Worm (Caenorhabditis elegans) whole organism, midembryonic: Measurements from ENCODE around the gene pqn-62.

ENCODE experiments used
- T22C8.4 ChIP-seq: fragments of 200-800 bp; sonication (Bioruptor generic); IDR thresholded peaks from 2 replicates; pipeline ENCODE4 v1.3.6; 2022; ENCODE audit warnings: missing genetic modification characterization, missing compliant biosample characterization
- cog-1 ChIP-seq: sonication (generic microtip); optimal IDR thresholded peaks from 2 replicates; lab custom pipeline; 2016; ENCODE audit warnings: missing genetic modification characterization, missing compliant biosample characterization
- flt-1 ChIP-seq: fragments of 200-800 bp; sonication (Bioruptor generic); IDR thresholded peaks from 2 replicates; pipeline ENCODE4 v1.3.6; 2022; ENCODE audit warnings: missing genetic modification characterization, missing compliant biosample characterization
- klf-2 ChIP-seq: fragments of 200-800 bp; sonication (Bioruptor generic); conservative IDR thresholded peaks from 2 replicates; pipeline ENCODE4 v1.3.6; 2022; ENCODE audit warnings: missing genetic modification reagents, missing genetic modification characterization, missing compliant biosample characterization
- med-1 ChIP-seq: sonication (generic microtip); optimal IDR thresholded peaks from 2 replicates; lab custom pipeline; 2017; ENCODE audit warnings: missing genetic modification characterization, mild to moderate bottlenecking, missing compliant biosample characterization, antibody characterized with exemption, missing genetic modification reagents; ENCODE audit not compliant: insufficient read depth
- ref-1 ChIP-seq: fragments of 200-800 bp; sonication (Bioruptor generic); conservative IDR thresholded peaks from 2 replicates; pipeline ENCODE4 v1.3.6; 2022; ENCODE audit warnings: missing genetic modification reagents, missing genetic modification characterization, missing compliant biosample characterization
- tab-1 ChIP-seq: fragments of 200-800 bp; sonication (Bioruptor generic); IDR thresholded peaks from 2 replicates; pipeline ENCODE4 v1.3.6; 2022; ENCODE audit warnings: missing genetic modification characterization, missing compliant biosample characterization
- ztf-23 ChIP-seq: fragments of 200-800 bp; sonication (Bioruptor generic); IDR thresholded peaks from 2 replicates; pipeline ENCODE4 v1.3.6; 2022; ENCODE audit warnings: missing genetic modification reagents, missing genetic modification characterization, missing compliant biosample characterization
- ztf-29 ChIP-seq: fragments of 200-800 bp; sonication (Bioruptor generic); IDR thresholded peaks from 2 replicates; pipeline ENCODE4 v1.3.6; 2022; ENCODE audit warnings: missing genetic modification reagents, missing genetic modification characterization, missing compliant biosample characterization

The pqn-62 gene

DNA sequence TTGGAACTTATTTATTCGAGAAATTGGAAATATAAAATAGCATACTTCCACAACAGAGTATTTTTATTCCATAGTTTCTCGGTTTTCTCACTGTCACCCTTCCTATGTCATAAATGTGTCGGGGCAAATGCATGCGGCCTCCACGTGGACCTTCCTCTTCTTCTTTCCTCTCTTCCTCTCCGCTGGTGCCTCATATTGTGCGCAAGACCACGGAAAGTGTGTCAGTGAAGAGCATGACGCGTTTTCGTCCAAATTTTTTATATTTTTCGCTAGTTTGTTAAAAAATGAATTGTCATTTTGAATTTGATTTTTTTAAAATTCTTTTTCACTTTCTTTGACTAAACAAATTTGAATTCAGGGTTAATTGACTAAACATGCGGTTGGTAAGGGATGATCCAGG is 30.9 kb upstream of the pqn-62 start, which contains the start of gene mans-3:
mans-3 (plus strand) TSS at position 359 of the 400 bp plus-strand sequence.
- TF ChIP-seq T22C8.4 (GFP tag; lab: Robert Waterston, UW) (no peak), med-1 (GFP tag; lab: Kevin White, UChicago) (no peak), ref-1 (GFP tag; lab: Robert Waterston, UW) (0 out of 2 replicates have a peak, but pooled peaks have one; percentile 51), flt-1 (GFP tag; lab: Robert Waterston, UW) (peak; percentile 75), ztf-29 (GFP tag; lab: Robert Waterston, UW) (0 out of 2 replicates have a peak, but pooled peaks have one; percentile 44), cog-1 (peak; percentile 82), tab-1 (GFP tag; lab: Robert Waterston, UW) (no peak), klf-2 (peak; percentile 33; the same call in 1 of the 2 replicates), ztf-23 (peak; percentile 84)

DNA sequence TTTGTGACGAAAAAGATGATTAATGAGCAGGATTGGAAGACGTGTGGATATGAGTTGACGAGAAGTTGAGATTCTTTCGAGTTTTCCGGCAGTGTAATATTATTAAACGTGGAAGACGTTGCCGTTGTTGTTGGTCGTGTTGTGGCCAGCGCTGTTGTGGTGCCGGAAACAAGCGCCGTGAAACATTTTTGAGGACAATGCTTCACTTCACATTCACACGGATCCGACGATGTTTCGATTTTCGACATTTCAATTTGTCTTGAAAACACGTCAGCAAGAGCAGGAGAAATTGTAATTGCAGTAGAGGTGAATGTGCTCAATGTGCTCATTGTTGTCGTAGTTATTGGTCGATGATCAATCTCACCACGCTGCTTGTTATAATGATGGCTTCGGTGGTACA is 27.1 kb upstream of the pqn-62 start:
- TF ChIP-seq tab-1 (GFP tag; lab: Robert Waterston, UW) (no peak), T22C8.4 (GFP tag; lab: Robert Waterston, UW) (no peak), ztf-23 (no peak), ztf-29 (GFP tag; lab: Robert Waterston, UW) (no peak), klf-2 (no peak), cog-1 (no peak), med-1 (GFP tag; lab: Kevin White, UChicago) (no peak), ref-1 (GFP tag; lab: Robert Waterston, UW) (no peak), flt-1 (GFP tag; lab: Robert Waterston, UW) (no peak)

DNA sequence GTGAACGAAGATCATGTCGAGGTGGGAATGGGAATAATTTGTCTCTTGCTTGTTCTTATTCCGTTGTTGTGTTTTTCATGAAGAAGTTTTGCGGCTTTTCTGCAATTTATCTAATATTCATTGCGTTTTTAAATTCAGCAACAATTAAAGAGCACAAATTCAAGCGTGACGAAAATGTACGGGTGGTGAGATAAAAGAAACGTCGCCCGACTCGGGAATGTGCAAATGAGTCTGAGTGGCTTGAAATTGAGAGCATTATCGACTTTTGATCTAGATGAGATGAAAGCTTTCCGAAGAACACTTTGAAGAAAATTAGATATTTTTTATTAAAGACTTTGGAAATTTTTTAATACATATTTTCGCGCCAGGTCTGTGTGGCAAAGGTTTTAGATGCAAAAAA is 24.8 kb upstream of the pqn-62 start, which contains the start of gene T03G11.10:
T03G11.10 (minus strand) TSS at position 101 of the 400 bp plus-strand sequence.
- TF ChIP-seq ztf-29 (GFP tag; lab: Robert Waterston, UW) (no peak), cog-1 (no peak), ref-1 (GFP tag; lab: Robert Waterston, UW) (no peak), flt-1 (GFP tag; lab: Robert Waterston, UW) (no peak), klf-2 (no peak), T22C8.4 (GFP tag; lab: Robert Waterston, UW) (no peak), ztf-23 (no peak), med-1 (GFP tag; lab: Kevin White, UChicago) (no peak), tab-1 (GFP tag; lab: Robert Waterston, UW) (no peak)

- TF ChIP-seq ref-1 (GFP tag; lab: Robert Waterston, UW) (no peak), ztf-29 (GFP tag; lab: Robert Waterston, UW) (no peak), cog-1 (no peak), tab-1 (GFP tag; lab: Robert Waterston, UW) (no peak), med-1 (GFP tag; lab: Kevin White, UChicago) (no peak), ztf-23 (no peak), klf-2 (no peak), flt-1 (GFP tag; lab: Robert Waterston, UW) (no peak), T22C8.4 (GFP tag; lab: Robert Waterston, UW) (no peak)
These were observed 21.7 kb upstream of the pqn-62 start, which contains the start of gene zchc-1A for ce11 chrX:5174256-5174655. zchc-1A (plus strand) TSS chrX:5174369.

DNA sequence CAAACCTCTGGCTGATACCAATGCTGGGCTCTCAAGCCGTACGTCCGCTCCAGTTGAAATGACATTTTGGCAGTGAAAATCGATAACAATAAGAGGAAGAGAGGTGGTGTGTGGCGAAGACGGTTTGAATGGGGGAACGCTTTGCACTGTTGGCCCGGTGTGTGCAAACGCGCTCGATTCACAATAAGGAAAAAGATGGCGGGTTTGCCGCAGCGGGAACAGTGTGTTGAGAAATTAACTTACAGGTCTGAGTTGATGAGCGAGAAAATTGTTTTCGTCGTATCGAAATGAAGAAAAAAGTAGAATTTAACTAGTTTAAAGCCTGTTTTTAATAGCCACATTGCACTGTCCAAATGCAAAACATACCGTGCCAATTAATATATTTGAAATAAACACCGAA is 16.9 kb upstream of the pqn-62 start, which contains the start of gene metl-9:
metl-9 (minus strand) TSS at position 101 of the 400 bp plus-strand sequence.
- TF ChIP-seq ztf-23 (no peak), flt-1 (GFP tag; lab: Robert Waterston, UW) (no peak), ref-1 (GFP tag; lab: Robert Waterston, UW) (no peak), ztf-29 (GFP tag; lab: Robert Waterston, UW) (no peak), T22C8.4 (GFP tag; lab: Robert Waterston, UW) (no peak), cog-1 (no peak), klf-2 (no peak), med-1 (GFP tag; lab: Kevin White, UChicago) (no peak), tab-1 (GFP tag; lab: Robert Waterston, UW) (no peak)

DNA sequence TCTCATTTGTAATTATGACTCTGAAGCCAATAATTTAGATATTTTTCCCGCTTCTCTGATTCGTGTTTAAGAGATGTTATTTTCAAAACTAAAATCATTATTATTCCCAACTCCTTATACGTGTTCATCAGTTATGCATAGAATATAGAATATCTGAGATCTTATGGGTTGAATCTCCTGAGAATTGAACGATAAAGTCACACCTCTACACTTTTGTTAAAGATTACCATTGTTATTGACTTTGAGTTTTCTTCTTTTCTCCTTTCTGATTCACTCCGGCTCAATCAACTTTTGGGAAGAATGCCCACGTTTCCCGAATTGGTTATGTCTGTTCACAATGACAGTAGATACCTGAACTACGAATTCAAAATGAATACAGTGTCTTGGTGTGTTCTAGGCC is 16.0 kb upstream of the pqn-62 start, which contains the start of gene sru-48:
sru-48 (plus strand) TSS at position 301 of the 400 bp plus-strand sequence.
- TF ChIP-seq cog-1 (no peak), flt-1 (GFP tag; lab: Robert Waterston, UW) (no peak), ztf-23 (no peak), tab-1 (GFP tag; lab: Robert Waterston, UW) (no peak), ref-1 (GFP tag; lab: Robert Waterston, UW) (no peak), T22C8.4 (GFP tag; lab: Robert Waterston, UW) (no peak), med-1 (GFP tag; lab: Kevin White, UChicago) (no peak), klf-2 (no peak), ztf-29 (GFP tag; lab: Robert Waterston, UW) (no peak)

- TF ChIP-seq ztf-29 (GFP tag; lab: Robert Waterston, UW), result no peak
- TF ChIP-seq T22C8.4 (GFP tag; lab: Robert Waterston, UW), result no peak
- no peak for TF ChIP-seq ref-1 (GFP tag; lab: Robert Waterston, UW)
- no peak for TF ChIP-seq ztf-23
- TF ChIP-seq flt-1 (GFP tag; lab: Robert Waterston, UW), result no peak
- TF ChIP-seq tab-1 (GFP tag; lab: Robert Waterston, UW), result no peak
- TF ChIP-seq med-1 (GFP tag; lab: Kevin White, UChicago), result no peak
These were observed 12.0 kb upstream of the pqn-62 start, which contains the start of gene T03G11.9 for ce11 chrX:5183931-5184330. T03G11.9 (plus strand) TSS chrX:5184231.

- TF ChIP-seq flt-1 (GFP tag; lab: Robert Waterston, UW) (no peak), tab-1 (GFP tag; lab: Robert Waterston, UW) (no peak), cog-1 (no peak), klf-2 (no peak), T22C8.4 (GFP tag; lab: Robert Waterston, UW) (no peak), ref-1 (GFP tag; lab: Robert Waterston, UW) (no peak), med-1 (GFP tag; lab: Kevin White, UChicago) (no peak), ztf-29 (GFP tag; lab: Robert Waterston, UW) (no peak), ztf-23 (no peak)
These were observed 6.9 kb upstream of the pqn-62 start, which contains the start of gene zig-6 for ce11 chrX:5188977-5189376. zig-6 (minus strand) TSS chrX:5189077.

DNA sequence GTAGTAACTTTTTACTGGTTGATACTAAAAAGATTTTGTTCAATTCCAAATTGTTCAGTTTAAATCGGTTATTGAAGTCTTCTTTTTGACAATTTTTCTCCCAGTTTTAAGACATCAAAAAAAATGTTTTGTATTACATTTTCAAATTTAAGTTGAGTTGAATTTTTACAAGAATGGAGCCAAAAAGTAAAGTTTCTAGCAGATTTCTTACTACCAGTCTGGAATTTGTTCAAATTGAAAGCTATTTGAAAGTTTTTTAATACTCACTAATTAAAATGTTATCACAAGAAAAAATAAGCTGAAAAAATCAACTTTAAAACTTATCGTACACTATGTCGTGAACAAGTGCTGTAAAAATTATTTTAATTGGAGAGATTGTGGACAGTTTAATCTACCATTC is 5.8 kb upstream of the pqn-62 start:
- TF ChIP-seq ref-1 (GFP tag; lab: Robert Waterston, UW) (no peak), ztf-29 (GFP tag; lab: Robert Waterston, UW) (no peak), ztf-23 (no peak), tab-1 (GFP tag; lab: Robert Waterston, UW) (no peak), T22C8.4 (GFP tag; lab: Robert Waterston, UW) (no peak), klf-2 (no peak), flt-1 (GFP tag; lab: Robert Waterston, UW) (no peak), cog-1 (no peak), med-1 (GFP tag; lab: Kevin White, UChicago) (no peak)
